Worm (Caenorhabditis elegans) whole organism, late embryonic: ENCODE data around the gene ZK470.4.

ENCODE experiments used
- F13H6.1 ChIP-seq: sonication (generic microtip); optimal IDR thresholded peaks from 2 replicates; lab custom pipeline; 2016; ENCODE audit warnings: missing genetic modification characterization, missing compliant biosample characterization
- K02D7.2 ChIP-seq: sonication (generic microtip); optimal IDR thresholded peaks from 2 replicates; lab custom pipeline; 2017; ENCODE audit warnings: mild to moderate bottlenecking, missing genetic modification characterization, missing compliant biosample characterization
- K09A11.1 ChIP-seq: sonication (generic microtip); optimal IDR thresholded peaks from 2 replicates; lab custom pipeline; 2017; ENCODE audit warnings: antibody characterized with exemption, mild to moderate bottlenecking, missing genetic modification characterization, missing compliant biosample characterization; ENCODE audit not compliant: insufficient read depth
- T23F11.4 ChIP-seq: fragments of 200-800 bp; sonication (Bioruptor generic); optimal IDR thresholded peaks from 2 replicates; lab custom pipeline; 2018; ENCODE audit warnings: mild to moderate bottlenecking, missing genetic modification characterization, missing compliant biosample characterization
- ahr-1 ChIP-seq: sonication (generic microtip); optimal IDR thresholded peaks from 2 replicates; lab custom pipeline; 2016; ENCODE audit warnings: missing genetic modification characterization, missing compliant biosample characterization
- ama-1 ChIP-seq: fragments of 150-350 bp; optimal IDR thresholded peaks from 2 replicates; lab custom pipeline; 2014
- ceh-18 ChIP-seq: sonication (generic microtip); optimal IDR thresholded peaks from 2 replicates; lab custom pipeline; 2016; ENCODE audit warnings: missing genetic modification characterization, missing compliant biosample characterization
- ceh-19 ChIP-seq: fragments of 200-800 bp; sonication (Bioruptor generic); optimal IDR thresholded peaks from 2 replicates; lab custom pipeline; 2018; ENCODE audit warnings: mild to moderate bottlenecking, missing genetic modification characterization, missing compliant biosample characterization
- ceh-2 ChIP-seq: sonication (generic microtip); optimal IDR thresholded peaks from 2 replicates; lab custom pipeline; 2016; ENCODE audit warnings: missing genotype, missing genetic modification characterization, missing compliant biosample characterization
- ceh-22 ChIP-seq: sonication (generic microtip); optimal IDR thresholded peaks from 2 replicates; lab custom pipeline; 2017; ENCODE audit warnings: missing biosample characterization, missing genetic modification characterization
- ceh-24 ChIP-seq: sonication (generic microtip); optimal IDR thresholded peaks from 2 replicates; lab custom pipeline; 2016; ENCODE audit warnings: mild to moderate bottlenecking, missing genetic modification characterization, missing compliant biosample characterization
- ceh-34 ChIP-seq: sonication (generic microtip); optimal IDR thresholded peaks from 2 replicates; lab custom pipeline; 2016; ENCODE audit warnings: mild to moderate bottlenecking, missing genetic modification characterization, missing compliant biosample characterization
- ceh-45 ChIP-seq: fragments of 200-800 bp; sonication (Bioruptor generic); IDR thresholded peaks from 2 replicates; pipeline ENCODE4 v1.3.6; 2022; ENCODE audit warnings: missing genetic modification reagents, missing genetic modification characterization, missing compliant biosample characterization
- ceh-48 ChIP-seq: sonication (generic microtip); optimal IDR thresholded peaks from 2 replicates; lab custom pipeline; 2016; ENCODE audit warnings: missing genetic modification characterization, inconsistent platforms, missing compliant biosample characterization
- che-1 ChIP-seq: sonication (generic microtip); optimal IDR thresholded peaks from 2 replicates; lab custom pipeline; 2016; ENCODE audit warnings: mild to moderate bottlenecking, missing genetic modification characterization, missing compliant biosample characterization
- dve-1 ChIP-seq: sonication (generic microtip); optimal IDR thresholded peaks from 2 replicates; lab custom pipeline; 2017; ENCODE audit warnings: antibody characterized with exemption, mild to moderate bottlenecking, missing genetic modification characterization, missing compliant biosample characterization
- ets-4 ChIP-seq: sonication (generic microtip); optimal IDR thresholded peaks from 2 replicates; lab custom pipeline; 2016; ENCODE audit warnings: missing genetic modification characterization, missing compliant biosample characterization
- eyg-1 ChIP-seq: sonication (generic microtip); optimal IDR thresholded peaks from 2 replicates; lab custom pipeline; 2016; ENCODE audit warnings: missing genotype, missing genetic modification characterization, missing compliant biosample characterization
- fax-1 ChIP-seq: sonication (generic microtip); optimal IDR thresholded peaks from 2 replicates; lab custom pipeline; 2016; ENCODE audit warnings: missing genotype, missing genetic modification characterization, missing compliant biosample characterization
- hlh-13 ChIP-seq: fragments of 200-800 bp; sonication (Bioruptor generic); optimal IDR thresholded peaks from 2 replicates; lab custom pipeline; 2018; ENCODE audit warnings: mild to moderate bottlenecking, missing genetic modification characterization, missing compliant biosample characterization
- hlh-30 ChIP-seq: sonication (generic microtip); optimal IDR thresholded peaks from 2 replicates; lab custom pipeline; 2017; ENCODE audit warnings: antibody characterized with exemption, missing genetic modification characterization, missing compliant biosample characterization; ENCODE audit not compliant: insufficient read depth
- lim-6 ChIP-seq: sonication (generic microtip); optimal IDR thresholded peaks from 2 replicates; lab custom pipeline; 2016; ENCODE audit warnings: missing genetic modification characterization, missing compliant biosample characterization
- lin-11 ChIP-seq: fragments of 200-800 bp; sonication (Bioruptor generic); optimal IDR thresholded peaks from 2 replicates; lab custom pipeline; 2018; ENCODE audit warnings: mild to moderate bottlenecking, missing genetic modification characterization, missing compliant biosample characterization
- mec-3 ChIP-seq: sonication (generic microtip); optimal IDR thresholded peaks from 2 replicates; lab custom pipeline; 2016; ENCODE audit warnings: borderline replicate concordance, missing genetic modification characterization, missing compliant biosample characterization
- pag-3 ChIP-seq: sonication (generic microtip); optimal IDR thresholded peaks from 2 replicates; lab custom pipeline; 2016; ENCODE audit warnings: missing compliant biosample characterization, missing genetic modification characterization, borderline replicate concordance
- pat-9 ChIP-seq: fragments of 200-800 bp; sonication (Bioruptor generic); optimal IDR thresholded peaks from 2 replicates; lab custom pipeline; 2018; ENCODE audit warnings: mild to moderate bottlenecking, missing genetic modification characterization, moderate library complexity, missing compliant biosample characterization
- pax-1 ChIP-seq: fragments of 150-350 bp; optimal IDR thresholded peaks from 2 replicates; lab custom pipeline; 2014; ENCODE audit warnings: missing biosample characterization, missing genetic modification characterization
- pha-2 ChIP-seq: sonication (generic microtip); optimal IDR thresholded peaks from 2 replicates; lab custom pipeline; 2017; ENCODE audit warnings: mild to moderate bottlenecking, missing genetic modification characterization, missing compliant biosample characterization
- pha-4 ChIP-seq: fragments of 150-350 bp; optimal IDR thresholded peaks from 2 replicates; lab custom pipeline; 2018; ENCODE audit warnings: missing biosample characterization, missing genetic modification reagents, missing genetic modification characterization
- pqm-1 ChIP-seq: sonication (generic microtip); optimal IDR thresholded peaks from 2 replicates; lab custom pipeline; 2016; ENCODE audit warnings: missing genetic modification characterization, missing compliant biosample characterization
- ref-2 ChIP-seq: sonication (generic microtip); optimal IDR thresholded peaks from 2 replicates; lab custom pipeline; 2016; ENCODE audit warnings: missing genetic modification characterization, missing compliant biosample characterization
- sox-2 ChIP-seq: fragments of 200-800 bp; sonication (Bioruptor generic); IDR thresholded peaks from 2 replicates; pipeline ENCODE4 v1.3.6; 2022; ENCODE audit warnings: missing genetic modification reagents, missing genetic modification characterization, missing compliant biosample characterization
- sox-4 ChIP-seq: sonication (generic microtip); optimal IDR thresholded peaks from 2 replicates; lab custom pipeline; 2017; ENCODE audit warnings: mild to moderate bottlenecking, missing genetic modification characterization, inconsistent platforms, missing compliant biosample characterization
- syd-9 ChIP-seq: sonication (generic microtip); optimal IDR thresholded peaks from 2 replicates; lab custom pipeline; 2016; ENCODE audit warnings: mild to moderate bottlenecking, missing genetic modification characterization, moderate library complexity, missing compliant biosample characterization
- tbx-7 ChIP-seq: sonication (generic microtip); optimal IDR thresholded peaks from 2 replicates; lab custom pipeline; 2016; ENCODE audit warnings: missing genotype, missing genetic modification characterization, missing compliant biosample characterization
- unc-55 ChIP-seq: sonication (generic microtip); optimal IDR thresholded peaks from 2 replicates; lab custom pipeline; 2017; ENCODE audit warnings: missing biosample characterization, missing genetic modification reagents, missing genetic modification characterization
- unc-86 ChIP-seq: sonication (generic microtip); optimal IDR thresholded peaks from 2 replicates; lab custom pipeline; 2016; ENCODE audit warnings: missing genetic modification characterization, missing compliant biosample characterization
- ztf-16 ChIP-seq: sonication (generic microtip); optimal IDR thresholded peaks from 2 replicates; lab custom pipeline; 2017; ENCODE audit warnings: missing genetic modification characterization, missing compliant biosample characterization

ZK470.4 gene

DNA sequence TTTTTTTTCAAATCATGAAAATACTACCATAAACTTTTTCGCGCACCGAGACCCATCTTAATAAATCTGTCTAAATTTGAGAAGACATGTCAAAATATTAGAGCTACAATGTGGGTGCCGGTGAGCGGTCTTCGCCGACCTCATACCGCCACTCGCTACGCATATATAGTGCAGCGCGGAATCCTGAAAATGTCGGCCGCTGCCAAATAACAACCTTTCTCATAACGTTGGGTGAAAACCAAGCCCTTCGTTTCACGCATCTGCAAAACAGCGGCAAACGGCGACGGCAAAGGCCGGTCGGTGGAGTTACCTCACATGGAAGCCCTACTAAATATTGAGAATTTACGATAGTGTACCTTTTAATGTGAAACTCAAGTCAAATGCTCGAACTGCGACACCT, 36.5 kb downstream of the ZK470.4 start:
- TF ChIP-seq T23F11.4 (GFP tag; lab: Kevin White, UChicago) (no peak), syd-9 (tag; lab: Kevin White, UChicago) (no peak), eyg-1 (tag; lab: Kevin White, UChicago) (no peak), K09A11.1 (tag; lab: Kevin White, UChicago) (no peak), unc-55 (GFP tag; lab: Kevin White, UChicago) (no peak), che-1 (tag; lab: Kevin White, UChicago) (no peak), hlh-13 (GFP tag; lab: Kevin White, UChicago) (no peak), ceh-34 (no peak), fax-1 (no peak), lin-11 (tag; lab: Kevin White, UChicago) (no peak), mec-3 (tag; lab: Kevin White, UChicago) (no peak), hlh-30 (no peak), K02D7.2 (tag; lab: Kevin White, UChicago) (no peak), ceh-48 (tag; lab: Kevin White, UChicago) (no peak), pha-2 (no peak), dve-1 (no peak), ztf-16 (tag; lab: Kevin White, UChicago) (no peak)

DNA sequence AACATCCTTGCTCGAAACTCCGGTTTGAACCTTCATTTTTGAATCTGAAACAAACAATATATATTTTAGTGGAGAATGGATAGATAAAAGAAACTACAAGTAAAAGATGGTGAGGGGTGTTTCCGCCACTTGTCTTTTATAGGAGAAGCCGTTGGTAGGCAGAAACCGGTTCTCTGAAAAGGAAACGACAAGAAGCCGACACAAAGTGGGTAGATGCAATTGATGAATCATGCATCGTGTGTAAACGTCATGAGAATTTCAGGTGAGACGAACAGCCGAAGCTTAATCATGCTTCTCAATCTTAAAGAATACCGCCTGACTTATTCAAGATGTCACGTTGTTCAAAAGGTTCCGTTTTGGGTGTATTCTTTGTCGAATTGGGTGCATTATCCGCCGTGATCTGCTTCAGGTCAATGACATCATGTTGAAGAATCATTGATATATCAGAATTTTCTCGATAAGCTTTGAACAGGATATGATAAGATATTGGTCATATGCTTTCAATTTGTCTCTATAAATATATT, 37.4 kb downstream of the ZK470.4 start, which contains the start of gene R02E4.3:
Gene R02E4.3 (minus strand): TSS at position 51 of the 524 bp plus-strand sequence.
- TF ChIP-seq lim-6 (tag; lab: Kevin White, UChicago) (no peak), ama-1 (lab: Kevin White, UChicago) (no peak), fax-1 (no peak), pag-3 (tag; lab: Kevin White, UChicago) (no peak), pha-2 (no peak), F13H6.1 (tag; lab: Kevin White, UChicago) (no peak), K09A11.1 (tag; lab: Kevin White, UChicago) (no peak), tbx-7 (no peak), ets-4 (tag; lab: Kevin White, UChicago) (no peak), T23F11.4 (GFP tag; lab: Kevin White, UChicago) (no peak), ceh-22 (tag; lab: Kevin White, UChicago) (no peak), ceh-18 (no peak), che-1 (tag; lab: Kevin White, UChicago) (no peak), unc-86 (tag; lab: Kevin White, UChicago) (no peak)
- TF ChIP-seq, all 69 proteins: peak for 0

DNA sequence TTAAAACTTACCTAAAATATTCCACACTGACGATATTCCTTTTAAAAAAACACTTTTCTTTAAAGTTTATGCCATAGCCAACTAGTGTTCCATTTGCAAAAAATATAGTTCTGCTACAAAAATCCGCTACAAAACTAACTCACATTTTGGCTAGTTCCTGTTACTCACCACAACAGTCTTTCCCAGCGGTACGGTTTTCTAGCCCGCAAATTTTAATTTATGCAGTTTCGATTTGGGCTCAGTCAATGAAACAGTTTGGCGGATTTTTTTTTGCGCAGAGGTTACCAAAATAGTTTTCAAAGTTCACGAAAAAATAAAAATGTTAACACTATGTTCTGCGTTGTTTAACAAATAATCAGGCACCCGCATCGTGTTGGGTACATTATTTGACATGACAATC, 38.4 kb downstream of the ZK470.4 start:
- TF ChIP-seq ceh-48 (tag; lab: Kevin White, UChicago) (no peak), ets-4 (tag; lab: Kevin White, UChicago) (no peak), ceh-19 (no peak), pax-1 (no peak), eyg-1 (tag; lab: Kevin White, UChicago) (no peak), ceh-24 (tag; lab: Kevin White, UChicago) (no peak), ceh-18 (no peak), lim-6 (tag; lab: Kevin White, UChicago) (no peak), ref-2 (tag; lab: Kevin White, UChicago) (no peak), ahr-1 (tag; lab: Kevin White, UChicago) (no peak), K09A11.1 (tag; lab: Kevin White, UChicago) (no peak)

DNA sequence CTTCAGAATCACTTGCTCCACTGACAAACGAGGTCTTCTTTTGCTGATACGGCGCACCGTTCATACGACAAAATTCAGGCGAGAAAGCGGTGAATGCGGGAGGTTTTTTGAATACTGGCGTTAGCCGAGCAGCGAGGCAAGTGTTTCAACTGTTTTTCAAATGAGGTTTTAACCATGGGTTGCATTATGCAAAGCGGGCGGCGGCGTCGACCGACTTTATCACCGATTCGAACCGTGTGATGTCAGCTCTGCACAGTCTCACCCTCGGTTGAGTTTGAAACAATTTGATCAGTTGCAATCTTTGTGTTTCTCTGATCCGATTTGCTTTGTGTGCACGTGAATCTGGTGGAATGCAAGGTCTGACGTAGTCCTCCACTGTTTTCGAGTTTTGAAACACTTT, 39.1 kb downstream of the ZK470.4 start, which contains the start of gene clh-4:
Gene clh-4 (minus strand): TSS at position 101 of the 400 bp plus-strand sequence.
- TF ChIP-seq sox-2 (GFP tag; lab: Robert Waterston, UW): no peak
- TF ChIP-seq ceh-19: no peak
- no peak for TF ChIP-seq ceh-48 (tag; lab: Kevin White, UChicago)
- TF ChIP-seq pax-1: no peak
- no peak for TF ChIP-seq ceh-45 (GFP tag; lab: Robert Waterston, UW)
- no peak for TF ChIP-seq pha-4 (tag; lab: Kevin White, UChicago)
- TF ChIP-seq mec-3 (tag; lab: Kevin White, UChicago): no peak
- TF ChIP-seq pat-9 (tag; lab: Kevin White, UChicago): no peak
- no peak for TF ChIP-seq pqm-1 (tag; lab: Kevin White, UChicago)
- TF ChIP-seq hlh-13 (GFP tag; lab: Kevin White, UChicago): no peak
- no peak for TF ChIP-seq ceh-2
- TF ChIP-seq sox-4 (tag; lab: Kevin White, UChicago): no peak
- TF ChIP-seq fax-1: no peak
